Worm (Caenorhabditis elegans): ENCODE measurements around the gene irld-51.

DNA sequence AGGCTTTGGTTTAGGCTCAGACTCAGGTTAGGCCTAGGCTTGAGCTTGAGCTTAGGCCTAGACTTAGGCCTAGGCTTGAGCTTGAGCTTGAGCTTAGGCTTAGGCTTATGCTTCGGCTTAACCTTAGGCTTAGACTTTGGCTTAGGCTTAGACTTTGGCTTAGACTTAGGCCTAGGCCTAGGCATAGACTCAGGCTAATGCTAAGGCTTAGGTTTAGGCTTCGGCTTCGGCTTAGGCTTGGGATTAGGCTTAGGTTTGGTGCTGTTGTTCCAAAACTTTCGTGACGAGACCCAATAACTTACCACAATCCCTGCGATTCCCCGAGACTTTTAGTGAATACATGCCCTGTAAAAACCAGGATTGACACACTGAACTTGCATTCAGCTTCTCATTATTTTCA, 12.8 kb downstream of the irld-51 start:
- TF ChIP-seq spr-3 (GFP tag; optimal IDR thresholded peaks at IDR 0.05) (no peak), nhr-11 (tag; optimal IDR thresholded peaks at IDR 0.05) (no peak), snpc-4 (tag; optimal IDR thresholded peaks at IDR 0.05) (no peak), nhr-237 (tag; optimal IDR thresholded peaks at IDR 0.05) (no peak), cey-2 (tag; optimal IDR thresholded peaks at IDR 0.05; ENCODE audit: borderline replicate concordance, insufficient read depth) (no peak), hlh-11 (tag; optimal IDR thresholded peaks at IDR 0.05) (no peak), php-3 (GFP tag; IDR thresholded peaks at IDR 0.05) (no peak), fkh-10 (GFP tag; optimal IDR thresholded peaks at IDR 0.05) (no peak), pqm-1 (tag; optimal IDR thresholded peaks at IDR 0.05) (no peak)
